Worm (Caenorhabditis elegans) whole organism, young adult: ENCODE data around the gene C35B1.5.
A peak's percentile ranks its signal among the peaks of the same experiment; 100 is the strongest.

ENCODE experiments used
- B0019.2 ChIP-seq: fragments of 200-800 bp; sonication (Bioruptor generic); conservative IDR thresholded peaks from 2 replicates; pipeline ENCODE4 v1.3.6; 2022; ENCODE audit warnings: missing genetic modification reagents, missing genetic modification characterization, missing compliant biosample characterization
- B0336.3 ChIP-seq: fragments of 200-800 bp; sonication (Bioruptor generic); IDR thresholded peaks from 2 replicates; pipeline ENCODE4 v1.3.6; 2022; ENCODE audit warnings: missing genetic modification characterization, missing compliant biosample characterization
- F23B12.7 ChIP-seq: sonication (generic microtip); optimal IDR thresholded peaks from 2 replicates; lab custom pipeline; 2017; ENCODE audit warnings: missing genetic modification characterization, mild to moderate bottlenecking, missing compliant biosample characterization, antibody characterized with exemption, moderate library complexity; ENCODE audit not compliant: insufficient read depth
- F57A8.1 ChIP-seq: fragments of 200-800 bp; sonication (Bioruptor generic); optimal IDR thresholded peaks from 2 replicates; lab custom pipeline; 2018; ENCODE audit warnings: mild to moderate bottlenecking, missing genetic modification characterization, moderate library complexity, missing compliant biosample characterization
- athp-1 ChIP-seq: sonication (generic microtip); optimal IDR thresholded peaks from 2 replicates; lab custom pipeline; 2017; ENCODE audit warnings: mild to moderate bottlenecking, missing genetic modification characterization, missing compliant biosample characterization
- attf-5 ChIP-seq: fragments of 200-800 bp; sonication (Bioruptor generic); optimal IDR thresholded peaks from 2 replicates; lab custom pipeline; 2018; ENCODE audit warnings: mild to moderate bottlenecking, missing genetic modification characterization, missing compliant biosample characterization
- attf-6 ChIP-seq: fragments of 200-800 bp; sonication (Bioruptor generic); IDR thresholded peaks from 2 replicates; pipeline ENCODE4 v1.3.6; 2022; ENCODE audit warnings: missing genetic modification reagents, missing genetic modification characterization, missing compliant biosample characterization
- ceh-100 ChIP-seq: fragments of 200-800 bp; sonication (Bioruptor generic); IDR thresholded peaks from 2 replicates; pipeline ENCODE4 v1.3.6; 2022; ENCODE audit warnings: missing genetic modification reagents, missing genetic modification characterization, missing compliant biosample characterization
- ceh-27 ChIP-seq: fragments of 200-800 bp; sonication (Bioruptor generic); optimal IDR thresholded peaks from 2 replicates; lab custom pipeline; 2018; ENCODE audit warnings: mild to moderate bottlenecking, missing genetic modification characterization, moderate library complexity, missing compliant biosample characterization
- ceh-40 ChIP-seq: fragments of 200-800 bp; sonication (Bioruptor generic); IDR thresholded peaks from 2 replicates; pipeline ENCODE4 v1.3.6; 2022; ENCODE audit warnings: missing genetic modification characterization, missing compliant biosample characterization
- die-1 ChIP-seq: sonication (generic microtip); optimal IDR thresholded peaks from 2 replicates; lab custom pipeline; 2016; ENCODE audit warnings: missing genotype, mild to moderate bottlenecking, missing genetic modification characterization, missing compliant biosample characterization
- dox-1 ChIP-seq: fragments of 200-800 bp; sonication (Bioruptor generic); IDR thresholded peaks from 2 replicates; pipeline ENCODE4 v1.3.6; 2022; ENCODE audit warnings: missing genetic modification reagents, missing genetic modification characterization, missing compliant biosample characterization
- egl-44 ChIP-seq: fragments of 200-800 bp; sonication (Bioruptor generic); IDR thresholded peaks from 2 replicates; pipeline ENCODE4 v1.3.6; 2022; ENCODE audit warnings: missing genetic modification reagents, missing genetic modification characterization, missing compliant biosample characterization
- ekl-4 ChIP-seq: fragments of 200-800 bp; sonication (Bioruptor generic); IDR thresholded peaks from 2 replicates; pipeline ENCODE4 v1.3.6; 2022; ENCODE audit warnings: missing genetic modification reagents, missing genetic modification characterization, missing compliant biosample characterization
- him-1 ChIP-seq: sonication (generic microtip); optimal IDR thresholded peaks from 2 replicates; lab custom pipeline; 2016; ENCODE audit warnings: missing genotype, missing genetic modification reagents, missing genetic modification characterization, missing compliant biosample characterization
- hlh-12 ChIP-seq: sonication (generic microtip); optimal IDR thresholded peaks from 2 replicates; lab custom pipeline; 2016; ENCODE audit warnings: missing genetic modification characterization, missing compliant biosample characterization
- hlh-26 ChIP-seq: fragments of 200-800 bp; sonication (Bioruptor generic); conservative IDR thresholded peaks from 2 replicates; pipeline ENCODE4 v1.3.6; 2022; ENCODE audit warnings: missing genetic modification reagents, missing genetic modification characterization, missing compliant biosample characterization
- hmg-1.2 ChIP-seq: fragments of 200-800 bp; sonication (Bioruptor generic); IDR thresholded peaks from 2 replicates; pipeline ENCODE4 v1.3.6; 2022; ENCODE audit warnings: missing genetic modification reagents, missing genetic modification characterization, missing compliant biosample characterization
- hsf-1 ChIP-seq: fragments of 200-800 bp; sonication (Bioruptor generic); IDR thresholded peaks from 2 replicates; pipeline ENCODE4 v1.3.6; 2022; ENCODE audit warnings: missing genetic modification reagents, missing genetic modification characterization, missing compliant biosample characterization
- lag-1 ChIP-seq: fragments of 200-800 bp; sonication (Bioruptor generic); IDR thresholded peaks from 2 replicates; pipeline ENCODE4 v1.3.6; 2022; ENCODE audit warnings: missing genetic modification reagents, missing genetic modification characterization, missing compliant biosample characterization
- lin-26 ChIP-seq: fragments of 200-800 bp; sonication (Bioruptor generic); IDR thresholded peaks from 2 replicates; pipeline ENCODE4 v1.3.6; 2022; ENCODE audit warnings: missing genetic modification reagents, missing genetic modification characterization, missing compliant biosample characterization
- lin-40 ChIP-seq: sonication (generic microtip); optimal IDR thresholded peaks from 2 replicates; lab custom pipeline; 2016; ENCODE audit warnings: missing genetic modification characterization, mild to moderate bottlenecking, missing compliant biosample characterization, missing genotype, missing genetic modification reagents
- lir-1 ChIP-seq: fragments of 200-800 bp; sonication (Bioruptor generic); conservative IDR thresholded peaks from 2 replicates; pipeline ENCODE4 v1.3.6; 2022; ENCODE audit warnings: missing genetic modification reagents, missing genetic modification characterization, missing compliant biosample characterization
- lsl-1 ChIP-seq: fragments of 200-800 bp; sonication (Bioruptor generic); optimal IDR thresholded peaks from 2 replicates; lab custom pipeline; 2018; ENCODE audit warnings: mild to moderate bottlenecking, missing genetic modification characterization, moderate library complexity, missing compliant biosample characterization
- lsy-27 ChIP-seq: sonication (generic microtip); optimal IDR thresholded peaks from 2 replicates; lab custom pipeline; 2017; ENCODE audit warnings: missing genetic modification characterization, mild to moderate bottlenecking, missing compliant biosample characterization, antibody characterized with exemption, missing genotype, borderline replicate concordance; ENCODE audit not compliant: insufficient read depth
- madf-3 ChIP-seq: fragments of 200-800 bp; sonication (Bioruptor generic); IDR thresholded peaks from 2 replicates; pipeline ENCODE4 v1.3.6; 2022; ENCODE audit warnings: missing genetic modification reagents, missing genetic modification characterization, missing compliant biosample characterization
- madf-6 ChIP-seq: fragments of 200-800 bp; sonication (Bioruptor generic); IDR thresholded peaks from 2 replicates; pipeline ENCODE4 v1.3.6; 2022; ENCODE audit warnings: missing genetic modification reagents, missing genetic modification characterization, missing compliant biosample characterization
- mcd-1 ChIP-seq: fragments of 200-800 bp; sonication (Bioruptor generic); IDR thresholded peaks from 2 replicates; pipeline ENCODE4 v1.3.6; 2022; ENCODE audit warnings: missing genetic modification reagents, missing genetic modification characterization, missing compliant biosample characterization
- mel-28 ChIP-seq: sonication (generic microtip); optimal IDR thresholded peaks from 2 replicates; lab custom pipeline; 2016; ENCODE audit warnings: borderline replicate concordance, mild to moderate bottlenecking, missing genetic modification characterization, missing compliant biosample characterization
- mxl-1 ChIP-seq: sonication (generic microtip); optimal IDR thresholded peaks from 2 replicates; lab custom pipeline; 2016; ENCODE audit warnings: missing genetic modification characterization, missing compliant biosample characterization
- nfya-1 ChIP-seq: sonication (generic microtip); optimal IDR thresholded peaks from 2 replicates; lab custom pipeline; 2017; ENCODE audit warnings: antibody characterized with exemption, missing compliant biosample characterization, missing genetic modification characterization, borderline replicate concordance; ENCODE audit not compliant: insufficient read depth
- nhr-27 ChIP-seq: fragments of 200-800 bp; sonication (Bioruptor generic); optimal IDR thresholded peaks from 2 replicates; lab custom pipeline; 2018; ENCODE audit warnings: mild to moderate bottlenecking, missing genetic modification characterization, moderate library complexity, missing compliant biosample characterization
- nhr-80 ChIP-seq: sonication (generic microtip); optimal IDR thresholded peaks from 2 replicates; lab custom pipeline; 2016; ENCODE audit warnings: missing genetic modification characterization, missing compliant biosample characterization
- nhr-90 ChIP-seq: sonication (generic microtip); optimal IDR thresholded peaks from 2 replicates; lab custom pipeline; 2016; ENCODE audit warnings: missing genotype, mild to moderate bottlenecking, missing genetic modification characterization, missing compliant biosample characterization
- pha-4 ChIP-seq: fragments of 150-350 bp; sonication (generic microtip); optimal IDR thresholded peaks from 2 replicates; lab custom pipeline; 2014; ENCODE audit warnings: missing biosample characterization, missing genetic modification reagents, missing genetic modification characterization
- repo-1 ChIP-seq: sonication (generic microtip); optimal IDR thresholded peaks from 2 replicates; lab custom pipeline; 2017; ENCODE audit warnings: mild to moderate bottlenecking, missing genetic modification characterization, missing compliant biosample characterization
- sea-2 ChIP-seq: fragments of 200-800 bp; sonication (Bioruptor generic); IDR thresholded peaks from 2 replicates; pipeline ENCODE4 v1.3.6; 2022; ENCODE audit warnings: missing genetic modification characterization, missing compliant biosample characterization
- snpc-1.1 ChIP-seq: sonication (generic microtip); optimal IDR thresholded peaks from 2 replicates; lab custom pipeline; 2017; ENCODE audit warnings: missing genetic modification characterization, mild to moderate bottlenecking, missing compliant biosample characterization, antibody characterized with exemption, moderate library complexity, missing genotype, missing genetic modification reagents; ENCODE audit not compliant: insufficient read depth
- snpc-1.3 ChIP-seq: sonication (generic microtip); optimal IDR thresholded peaks from 2 replicates; lab custom pipeline; 2017; ENCODE audit warnings: missing genetic modification characterization, mild to moderate bottlenecking, missing compliant biosample characterization, antibody characterized with exemption, moderate library complexity, missing genotype, missing genetic modification reagents; ENCODE audit not compliant: insufficient read depth
- somi-1 ChIP-seq: fragments of 200-800 bp; sonication (Bioruptor generic); optimal IDR thresholded peaks from 2 replicates; lab custom pipeline; 2018; ENCODE audit warnings: mild to moderate bottlenecking, missing genetic modification characterization, missing compliant biosample characterization
- unc-130 ChIP-seq: sonication (generic microtip); optimal IDR thresholded peaks from 2 replicates; lab custom pipeline; 2016; ENCODE audit warnings: missing genetic modification reagents, missing genetic modification characterization, missing compliant biosample characterization
- unc-62 ChIP-seq: fragments of 150-350 bp; optimal IDR thresholded peaks from 2 replicates; lab custom pipeline; 2014; ENCODE audit warnings: missing biosample characterization, missing genetic modification reagents, missing genetic modification characterization
- xnd-1 ChIP-seq: sonication (generic microtip); optimal IDR thresholded peaks from 2 replicates; lab custom pipeline; 2016; ENCODE audit warnings: missing genotype, missing genetic modification reagents, missing genetic modification characterization, missing compliant biosample characterization
- ztf-25 ChIP-seq: fragments of 200-800 bp; sonication (Bioruptor generic); IDR thresholded peaks from 2 replicates; pipeline ENCODE4 v1.3.6; 2022; ENCODE audit warnings: missing genetic modification reagents, missing genetic modification characterization, missing compliant biosample characterization
- ztf-6 ChIP-seq: fragments of 200-800 bp; sonication (Bioruptor generic); IDR thresholded peaks from 2 replicates; pipeline ENCODE4 v1.3.6; 2022; ENCODE audit warnings: missing genetic modification reagents, missing genetic modification characterization, missing compliant biosample characterization

The C35B1.5 gene

DNA sequence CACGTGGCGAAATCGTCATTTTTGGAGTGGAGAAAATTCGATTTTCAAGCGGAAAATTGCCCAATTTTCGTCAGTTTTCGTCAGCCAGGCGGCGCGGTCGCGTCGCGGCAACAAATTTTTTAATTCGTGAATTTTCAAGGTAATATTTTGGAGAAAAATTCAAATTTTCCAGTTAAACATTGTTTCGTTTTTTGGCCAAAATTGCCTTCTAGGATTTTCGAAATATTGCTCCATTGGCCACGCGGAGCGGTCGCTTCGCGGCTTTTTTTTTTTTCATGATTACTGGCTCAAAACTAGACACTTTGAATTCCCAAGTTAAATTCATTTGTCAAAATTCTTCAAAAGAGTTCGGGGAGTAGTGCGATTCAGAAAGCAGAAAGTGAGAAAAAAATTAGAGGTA, 36.4 kb downstream of the C35B1.5 start (continued):
- TF ChIP-seq snpc-1.3 (tag; lab: Kevin White, UChicago), result no peak
- peak; percentile 43 for TF ChIP-seq unc-130 (GFP tag; lab: Kevin White, UChicago)
- no peak for TF ChIP-seq F57A8.1 (GFP tag; lab: Kevin White, UChicago)
- TF ChIP-seq mxl-1 (tag; lab: Kevin White, UChicago), result peak; percentile 6
- TF ChIP-seq nhr-27 (tag; lab: Kevin White, UChicago), result no peak
- no peak for TF ChIP-seq hlh-12
- no peak for TF ChIP-seq attf-5 (GFP tag; lab: Kevin White, UChicago)
- TF ChIP-seq ekl-4 (GFP tag; lab: Robert Waterston, UW), result peak; percentile 69
- TF ChIP-seq F23B12.7 (tag; lab: Kevin White, UChicago), result no peak
- TF ChIP-seq attf-6, result peak; percentile 74
- peak; percentile 76 for TF ChIP-seq madf-6 (GFP tag; lab: Robert Waterston, UW)
- peak; percentile 77; the same call in 1 of the 2 replicates for TF ChIP-seq madf-3 (GFP tag; lab: Robert Waterston, UW)
- peak; percentile 35 for TF ChIP-seq xnd-1 (tag; lab: Kevin White, UChicago)
- TF ChIP-seq lsy-27 (tag; lab: Kevin White, UChicago), result no peak
- no peak for TF ChIP-seq ztf-6
- peak; percentile 80; the same call in 1 of the 2 replicates for TF ChIP-seq ztf-25 (GFP tag; lab: Robert Waterston, UW)
- peak; percentile 33 for TF ChIP-seq die-1 (tag; lab: Kevin White, UChicago)
- TF ChIP-seq egl-44 (GFP tag; lab: Robert Waterston, UW), result no peak
- no peak for TF ChIP-seq lir-1 (GFP tag; lab: Robert Waterston, UW)
- TF ChIP-seq lin-26 (GFP tag; lab: Robert Waterston, UW), result peak; percentile 80
- no peak for TF ChIP-seq nfya-1
- TF ChIP-seq pha-4 (tag; lab: Kevin White, UChicago), result no peak
- peak; percentile 38 for TF ChIP-seq hmg-1.2 (GFP tag; lab: Robert Waterston, UW)
- peak; percentile 30 for TF ChIP-seq nhr-90 (tag; lab: Kevin White, UChicago)
- TF ChIP-seq somi-1 (GFP tag; lab: Kevin White, UChicago), result no peak
- no peak for TF ChIP-seq ceh-40
- TF ChIP-seq unc-62, result no peak
- no peak for TF ChIP-seq B0019.2 (GFP tag; lab: Robert Waterston, UW)
- TF ChIP-seq ceh-100 (GFP tag; lab: Robert Waterston, UW), result 0 out of 2 replicates have a peak, but pooled peaks have one; percentile 41
- TF ChIP-seq him-1, result peak; percentile 57
- TF ChIP-seq dox-1 (GFP tag; lab: Robert Waterston, UW), result no peak
- TF ChIP-seq sea-2, result no peak
- TF ChIP-seq snpc-1.1 (tag; lab: Kevin White, UChicago), result peak; percentile 22
- no peak for TF ChIP-seq ceh-27
- peak; percentile 33 for TF ChIP-seq lsl-1 (GFP tag; lab: Kevin White, UChicago)
- no peak for TF ChIP-seq hlh-26
- TF ChIP-seq hsf-1 (GFP tag; lab: Robert Waterston, UW), result peak; percentile 74
- no peak for TF ChIP-seq repo-1
- TF ChIP-seq B0336.3 (GFP tag; lab: Robert Waterston, UW), result peak; percentile 67
- TF ChIP-seq mcd-1 (GFP tag; lab: Robert Waterston, UW), result peak; percentile 27; the same call in 1 of the 2 replicates
- TF ChIP-seq lag-1 (GFP tag; lab: Robert Waterston, UW), result no peak
- no peak for TF ChIP-seq lin-40 (tag; lab: Kevin White, UChicago)
- TF ChIP-seq athp-1 (tag; lab: Kevin White, UChicago), result peak; percentile 86
- no peak for TF ChIP-seq mel-28 (tag; lab: Kevin White, UChicago)
- no peak for TF ChIP-seq nhr-80 (tag; lab: Kevin White, UChicago)
- TF ChIP-seq, all 124 proteins: peak for 40
